Worm (Caenorhabditis elegans): Measurements from ENCODE around the gene clec-54.

The clec-54 gene

DNA sequence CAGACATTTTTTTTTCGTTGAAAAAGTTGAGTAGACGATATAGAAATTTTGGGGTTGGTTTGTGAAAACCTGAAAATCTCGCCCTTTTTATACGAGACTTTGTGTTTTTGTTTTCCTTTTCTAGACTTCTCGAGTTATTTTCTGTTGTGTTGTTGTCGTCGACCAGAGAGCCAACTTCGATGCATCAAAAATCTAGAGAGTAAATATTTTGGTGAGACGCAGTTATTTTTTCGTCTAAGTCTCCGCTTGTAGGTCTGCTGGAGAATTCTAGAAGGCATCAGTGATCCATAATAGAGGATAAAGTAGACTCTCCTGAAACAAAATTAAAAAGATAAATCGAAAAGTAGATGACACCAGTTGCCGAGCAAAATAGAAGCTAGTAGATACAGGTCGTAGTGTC lies 12.3 kb upstream of the clec-54 start, which contains the start of gene F08H9.4:
Gene F08H9.4 (minus strand): TSS at position 61 of the 400 bp plus-strand sequence.
- TF ChIP-seq daf-16 (GFP tag; optimal IDR thresholded peaks at IDR 0.05) (peak in 1 of 2 experiments; percentile 95), daf-16 (tag; optimal IDR thresholded peaks at IDR 0.05) (no peak), R02D3.7 (tag; optimal IDR thresholded peaks at IDR 0.05) (no peak)

DNA sequence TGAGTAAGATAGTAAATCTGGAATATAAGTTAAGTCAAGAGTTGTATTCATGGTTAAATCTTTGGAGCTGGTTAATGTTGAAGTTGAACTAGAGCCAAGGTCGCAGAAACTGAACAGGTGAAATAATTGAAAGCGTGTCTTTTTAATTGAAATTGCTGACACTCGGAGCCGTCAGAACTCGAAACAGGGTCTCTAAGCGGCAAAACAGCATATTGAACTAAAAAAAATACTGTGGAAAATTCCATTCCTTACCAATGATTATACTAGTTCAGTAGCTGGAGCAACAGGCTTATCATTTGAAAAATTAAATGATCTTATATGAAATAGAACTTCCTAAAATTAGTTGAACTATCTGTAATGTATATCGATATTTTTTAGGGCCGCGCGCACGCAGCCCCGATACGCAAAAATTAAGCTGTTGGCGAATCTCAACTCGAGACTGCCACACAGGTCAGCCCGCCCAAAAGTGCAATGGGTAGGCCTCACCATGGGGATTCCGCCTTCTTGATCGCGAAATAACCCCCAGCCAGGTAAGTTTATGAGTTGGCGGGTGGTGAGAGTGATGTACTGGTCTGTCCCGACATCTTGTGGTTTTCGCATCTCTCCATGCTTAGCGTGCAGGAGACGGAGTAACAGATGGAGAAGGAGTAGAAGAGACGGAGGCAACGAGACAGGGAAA lies 8.4 kb upstream of the clec-54 start, which contains the start of gene srz-97:
Gene srz-97 (minus strand): TSS at position 51 of the 679 bp plus-strand sequence.
- peak; percentile 82 for TF ChIP-seq aha-1 (tag)
- no peak for TF ChIP-seq lin-39 (tag; optimal IDR thresholded peaks at IDR 0.05)
- TF ChIP-seq lim-7 (GFP tag; IDR thresholded peaks at IDR 0.05) = no peak
- TF ChIP-seq nhr-77 (tag; optimal IDR thresholded peaks at IDR 0.05) = no peak
- no peak for TF ChIP-seq zfp-3 (GFP tag; conservative IDR thresholded peaks at IDR 0.05)
- no peak for TF ChIP-seq sdz-12 (GFP tag; optimal IDR thresholded peaks at IDR 0.05)
- no peak for TF ChIP-seq zip-11 (GFP tag; IDR thresholded peaks at IDR 0.05)
- TF ChIP-seq snpc-4 (tag; optimal IDR thresholded peaks at IDR 0.05) = peak; percentile 85
- TF ChIP-seq F10B5.3 (tag; optimal IDR thresholded peaks at IDR 0.05) = peak; percentile 37
- no peak for TF ChIP-seq zfp-2 (tag; optimal IDR thresholded peaks at IDR 0.05)
- no peak for TF ChIP-seq Y5F2A.4 (GFP tag; optimal IDR thresholded peaks at IDR 0.05)
- no peak for TF ChIP-seq ZK546.5 (tag; optimal IDR thresholded peaks at IDR 0.05)
- TF ChIP-seq nhr-111 (GFP tag; optimal IDR thresholded peaks at IDR 0.05) = no peak
- peak; percentile 85 for TF ChIP-seq snpc-1.2 (GFP tag; IDR thresholded peaks at IDR 0.05)
- TF ChIP-seq egl-43 (GFP tag; IDR thresholded peaks at IDR 0.05) = peak; percentile 77
- no peak for TF ChIP-seq daf-8 (GFP tag; IDR thresholded peaks at IDR 0.05)
- no peak for TF ChIP-seq ceh-28 (tag; optimal IDR thresholded peaks at IDR 0.05)
- TF ChIP-seq mxl-3 (GFP tag; optimal IDR thresholded peaks at IDR 0.05) = peak; percentile 7
- no peak for TF ChIP-seq attf-4 (tag; optimal IDR thresholded peaks at IDR 0.05)
- TF ChIP-seq hmg-1.1 (GFP tag; IDR thresholded peaks at IDR 0.05) = peak; percentile 61; the same call in 1 of the 2 replicates
- no peak for TF ChIP-seq zip-2 (tag; optimal IDR thresholded peaks at IDR 0.05)
- no peak for TF ChIP-seq daf-12 (tag; optimal IDR thresholded peaks at IDR 0.05)
- TF ChIP-seq pha-4 (GFP tag; IDR thresholded peaks at IDR 0.05) = no peak
- TF ChIP-seq pha-4 (tag; optimal IDR thresholded peaks at IDR 0.05) = no peak
- TF ChIP-seq unc-62 (GFP tag; optimal IDR thresholded peaks at IDR 0.05 in 1 of 2) = peak in 1 of 2 experiments; percentile 24
- no peak for TF ChIP-seq unc-62 (tag; optimal IDR thresholded peaks at IDR 0.05)
- no peak for TF ChIP-seq lir-3 (tag; optimal IDR thresholded peaks at IDR 0.05)
- TF ChIP-seq cey-2 (tag; optimal IDR thresholded peaks at IDR 0.05; ENCODE audit: borderline replicate concordance, insufficient read depth) = no peak
- peak; percentile 75 for TF ChIP-seq mes-2 (tag; optimal IDR thresholded peaks at IDR 0.05; ENCODE audit: poor library complexity, severe bottlenecking)
- TF ChIP-seq Y48G9A.11 (GFP tag; IDR thresholded peaks at IDR 0.05) = no peak
- TF ChIP-seq lin-38 (GFP tag; IDR thresholded peaks at IDR 0.05) = no peak
- 0 out of 2 replicates have a peak, but pooled peaks have one; percentile 64 for TF ChIP-seq dmd-8 (GFP tag; IDR thresholded peaks at IDR 0.05)
- no peak for TF ChIP-seq lsy-2 (tag; optimal IDR thresholded peaks at IDR 0.05)
- no peak for TF ChIP-seq egl-27 (tag; optimal IDR thresholded peaks at IDR 0.05)
- no peak for TF ChIP-seq F37D6.2 (tag; optimal IDR thresholded peaks at IDR 0.05)
- TF ChIP-seq R02D3.7 (tag; optimal IDR thresholded peaks at IDR 0.05) = no peak
- TF ChIP-seq nhr-6 (tag; optimal IDR thresholded peaks at IDR 0.05) = no peak
- TF ChIP-seq F49E8.2 (tag; optimal IDR thresholded peaks at IDR 0.05; ENCODE audit: borderline replicate concordance) = peak; percentile 65
- peak; percentile 40 for TF ChIP-seq dve-1 (tag; optimal IDR thresholded peaks at IDR 0.05; ENCODE audit: insufficient read depth)
- peak; percentile 80 for TF ChIP-seq nhr-102 (tag; optimal IDR thresholded peaks at IDR 0.05)
- TF ChIP-seq T26A8.4 (GFP tag; IDR thresholded peaks at IDR 0.05) = peak; percentile 86
- no peak for TF ChIP-seq nhr-76 (tag; optimal IDR thresholded peaks at IDR 0.05)
- TF ChIP-seq ceh-32 (tag; optimal IDR thresholded peaks at IDR 0.05; ENCODE audit: poor library complexity) = no peak
- peak; percentile 77 for TF ChIP-seq hlh-11 (tag; optimal IDR thresholded peaks at IDR 0.05)
- TF ChIP-seq gei-8 (GFP tag; optimal IDR thresholded peaks at IDR 0.05) = no peak
- no peak for TF ChIP-seq nhr-41 (GFP tag; IDR thresholded peaks at IDR 0.05)
- TF ChIP-seq jun-1 (tag; optimal IDR thresholded peaks at IDR 0.05) = no peak

Measured in whole organism, L4 larva.